Worm (Caenorhabditis elegans) whole organism, L4 larva: ENCODE measurements around the gene fbxb-33.

Experiments
- Y75B8A.6 ChIP-seq: fragments of 200-800 bp; sonication (Bioruptor generic); IDR thresholded peaks from 2 replicates; pipeline ENCODE4 v1.3.6; 2022; ENCODE audit warnings: missing genetic modification reagents, missing genetic modification characterization, missing compliant biosample characterization
- attf-4 ChIP-seq: sonication (generic microtip); optimal IDR thresholded peaks from 3 replicates; lab custom pipeline; 2017; ENCODE audit warnings: missing biosample characterization, missing genetic modification characterization
- mep-1 ChIP-seq: fragments of 150-350 bp; sonication (generic microtip); optimal IDR thresholded peaks from 3 replicates; lab custom pipeline; 2014; ENCODE audit warnings: missing biosample characterization, missing genetic modification characterization
- nhr-28 ChIP-seq: fragments of 150-350 bp; optimal IDR thresholded peaks from 2 replicates; lab custom pipeline; 2014; ENCODE audit warnings: missing biosample characterization, missing genetic modification characterization
- pha-4 ChIP-seq, 2 experiments: fragments of 150-350 bp in 1 of 2; fragments of 200-800 bp in 1 of 2; sonication (Bioruptor generic) in 1 of 2; IDR thresholded peaks in 1 of 2; optimal IDR thresholded peaks in 1 of 2; 2 replicates each; pipeline versions ENCODE4 v1.3.6 to Lab custom; 2014 to 2022; ENCODE audit warnings: missing genetic modification characterization in 2 of 2, missing genetic modification reagents in 2 of 2, missing biosample characterization in 1 of 2, missing compliant biosample characterization in 1 of 2
- snpc-4 ChIP-seq: fragments of 150-350 bp; optimal IDR thresholded peaks from 2 replicates; lab custom pipeline; 2014; ENCODE audit warnings: missing biosample characterization, missing genetic modification characterization
- tag-97 ChIP-seq: fragments of 200-800 bp; sonication (Bioruptor generic); IDR thresholded peaks from 2 replicates; pipeline ENCODE4 v1.3.6; 2022; ENCODE audit warnings: missing genetic modification characterization, missing compliant biosample characterization
- zag-1 ChIP-seq: fragments of 150-350 bp; optimal IDR thresholded peaks from 2 replicates; lab custom pipeline; 2014; ENCODE audit warnings: missing biosample characterization, missing genetic modification characterization

- no peak for TF ChIP-seq attf-4 (tag; lab: Kevin White, UChicago)
- no peak for TF ChIP-seq mep-1
- no peak for TF ChIP-seq nhr-28
- TF ChIP-seq pha-4 (GFP tag; IDR thresholded peaks at IDR 0.05; lab: Robert Waterston, UW) = no peak
- no peak for TF ChIP-seq pha-4 (tag; optimal IDR thresholded peaks at IDR 0.05; lab: Kevin White, UChicago)
- TF ChIP-seq Y75B8A.6 (GFP tag; lab: Robert Waterston, UW) = no peak
- no peak for TF ChIP-seq zag-1
- no peak for TF ChIP-seq snpc-4 (tag; lab: Kevin White, UChicago)
- no peak for TF ChIP-seq tag-97 (GFP tag; lab: Robert Waterston, UW)
These were observed 29.7 kb upstream of the fbxb-33 start, which contains the start of gene F40E12.1 for ce11 chrII:3617512-3617911.
